Fruit fly (Drosophila melanogaster): Measurements from ENCODE around the gene CG17196.

dm6 chr3R:25791807-25792206 lies 15.8 kb upstream of the CG17196 start:
- no peak for TF ChIP-seq psq (optimal IDR thresholded peaks at IDR 0.05)
- TF ChIP-seq Sin3A (optimal IDR thresholded peaks at IDR 0.05) = no peak
- no peak for TF ChIP-seq insv (optimal IDR thresholded peaks at IDR 0.05)
- TF ChIP-seq Myc (optimal IDR thresholded peaks at IDR 0.05) = no peak

All from Kc167 (cell line).